Worm (Caenorhabditis elegans): ENCODE results near the gene cpsf-4.

DNA sequence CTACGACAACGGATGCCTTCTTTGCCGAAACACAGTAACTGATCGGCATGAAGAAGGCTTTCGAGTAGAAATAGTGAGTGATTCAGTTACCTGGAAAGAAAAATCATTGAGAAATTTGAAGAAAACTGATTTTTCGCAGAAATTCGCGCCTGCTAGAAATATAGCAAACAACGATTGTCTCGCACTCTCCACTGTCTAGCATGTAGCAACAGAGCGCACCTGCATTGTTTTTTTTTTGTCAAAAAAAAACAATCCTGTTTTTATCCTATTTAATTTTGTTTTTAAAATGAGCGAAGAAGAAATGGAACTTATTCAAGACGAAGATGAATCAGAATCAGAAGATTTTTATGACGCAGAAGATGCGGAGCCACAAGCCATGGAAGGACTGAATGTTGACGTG, 27.8 kb upstream of the cpsf-4 start, which contains the start of the genes ddb-1 and M18.6:
- TF ChIP-seq W03F9.2 (tag; optimal IDR thresholded peaks at IDR 0.05): peak; percentile 53
- TF ChIP-seq him-1 (tag; optimal IDR thresholded peaks at IDR 0.05): no peak
- no peak for TF ChIP-seq dao-5 (tag; optimal IDR thresholded peaks at IDR 0.05)
